Fruit fly (Drosophila melanogaster): ENCODE measurements around the gene CG12071.

DNA sequence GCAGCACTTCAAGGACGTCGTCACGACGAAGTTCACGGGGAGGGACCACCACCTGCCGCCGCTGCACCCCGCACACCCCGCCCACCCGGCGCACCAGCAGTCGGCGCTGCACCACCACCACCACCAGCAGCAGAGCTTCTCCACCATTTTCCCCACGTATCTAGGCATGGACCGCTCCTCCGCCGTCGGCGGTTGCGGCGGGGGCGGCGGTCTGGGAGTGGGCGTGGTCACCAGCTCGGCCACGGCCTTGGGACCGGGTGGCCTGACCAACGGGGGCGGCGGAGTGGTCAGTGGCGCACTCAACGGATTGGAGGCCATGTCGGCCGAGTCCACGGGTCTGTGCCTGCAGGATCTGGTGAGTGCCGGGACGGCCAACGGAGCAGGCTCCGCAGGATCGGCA is 35.2 kb upstream of the CG12071 start:
- no peak for TF ChIP-seq psq (optimal IDR thresholded peaks at IDR 0.05)
- TF ChIP-seq EcR (GFP tag; optimal IDR thresholded peaks at IDR 0.05): no peak
- TF ChIP-seq pan (optimal IDR thresholded peaks at IDR 0.05): no peak
- no peak for TF ChIP-seq CG8478 (optimal IDR thresholded peaks at IDR 0.05)
- no peak for TF ChIP-seq usp (GFP tag; optimal IDR thresholded peaks at IDR 0.05)
- no peak for TF ChIP-seq Dll (optimal IDR thresholded peaks at IDR 0.05)

Measured in whole organism.